Fruit fly (Drosophila melanogaster) whole organism, pupa: Measurements from ENCODE around the gene CG12012.

Source experiments
- CG10348 ChIP-seq: fragments of 200-800 bp; sonication (Bioruptor generic); IDR thresholded peaks from 2 replicates; pipeline ENCODE4 v1.3.6; 2022; ENCODE audit warnings: missing biosample characterization, missing genetic modification characterization
- CG15710 ChIP-seq: fragments of 200-800 bp; sonication (Bioruptor generic); optimal IDR thresholded peaks from 2 replicates; lab custom pipeline; 2018; ENCODE audit warnings: missing biosample characterization, mild to moderate bottlenecking, missing genetic modification characterization, moderate library complexity
- CG9948 ChIP-seq: fragments of 200-800 bp; sonication (Bioruptor generic); optimal IDR thresholded peaks from 2 replicates; lab custom pipeline; 2018; ENCODE audit warnings: missing biosample characterization, mild to moderate bottlenecking, missing genetic modification characterization, moderate library complexity
- EcR ChIP-seq: fragments of 200-800 bp; sonication (Bioruptor generic); optimal IDR thresholded peaks from 3 replicates; lab custom pipeline; 2019; ENCODE audit warnings: missing biosample characterization, missing genetic modification characterization, mild to moderate bottlenecking, moderate library complexity, missing genetic modification reagents

dm6 chr3L:3394854-3395723, 18.5 kb downstream of the CG12012 start:
- TF ChIP-seq CG10348 (GFP tag; lab: Robert Waterston, UW): peak; percentile 55
- peak; percentile 94 for TF ChIP-seq EcR (GFP tag; lab: Kevin White, UChicago)
- peak; percentile 94 for TF ChIP-seq CG9948
- peak; percentile 97 for TF ChIP-seq CG15710
